Worm (Caenorhabditis elegans): ENCODE measurements around the gene aqp-5.

DNA sequence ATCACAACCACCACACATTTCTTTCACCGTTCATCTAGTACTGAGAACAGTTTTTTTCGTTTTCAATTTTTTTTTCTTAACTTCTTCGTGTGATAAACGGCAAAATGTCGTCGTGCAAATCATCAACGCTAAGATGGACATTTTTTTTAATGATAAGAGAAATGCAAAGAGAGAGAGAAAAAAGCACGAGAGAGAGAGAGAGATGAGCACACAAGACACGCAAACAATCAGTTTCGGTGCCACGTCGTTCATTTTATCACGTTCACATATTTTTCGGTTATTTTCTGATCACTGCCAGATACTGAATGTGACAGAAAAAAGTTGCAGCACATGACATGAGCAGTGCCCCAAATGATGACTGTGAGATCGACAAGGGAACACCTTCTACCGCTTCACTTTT lies 23.4 kb upstream of the aqp-5 start, which contains the start of gene egl-9:
- TF ChIP-seq ama-1 (optimal IDR thresholded peaks at IDR 0.05) (peak; percentile 88), nhr-11 (tag; optimal IDR thresholded peaks at IDR 0.05) (no peak)

Measured in whole organism, L2 larva.